Worm (Caenorhabditis elegans): ENCODE data around the gene ceh-30.

The ceh-30 gene

ce11 chrX:3061698-3062097 is 1.7 kb upstream of the ceh-30 start:
- TF ChIP-seq nhr-28 (tag; optimal IDR thresholded peaks at IDR 0.05) (no peak), nhr-2 (tag; optimal IDR thresholded peaks at IDR 0.05) (peak; percentile 75), zip-8 (tag; optimal IDR thresholded peaks at IDR 0.05) (peak; percentile 55), drap-1 (GFP tag; optimal IDR thresholded peaks at IDR 0.05) (no peak), elt-3 (tag; optimal IDR thresholded peaks at IDR 0.05) (no peak), snpc-4 (tag; optimal IDR thresholded peaks at IDR 0.05) (no peak)

DNA sequence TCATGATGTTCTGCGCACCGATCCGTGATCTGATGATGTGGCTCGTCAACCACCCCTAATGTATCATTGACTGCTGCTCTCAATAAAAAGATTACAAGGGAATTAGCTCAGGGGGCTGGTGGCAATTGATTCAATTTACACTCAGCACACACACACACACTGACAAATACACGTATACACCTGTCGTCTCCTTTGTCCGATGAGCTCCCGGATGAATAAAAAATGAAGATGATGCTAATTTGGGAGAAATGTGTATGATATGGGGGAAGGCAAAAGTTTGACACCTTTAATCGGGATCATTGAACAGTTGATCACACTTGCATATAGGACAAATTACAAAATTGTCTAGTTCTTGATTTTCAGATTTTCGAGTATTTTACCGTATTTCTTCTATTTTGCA is 3.7 kb downstream of the ceh-30 start:
- TF ChIP-seq unc-39 (tag; optimal IDR thresholded peaks at IDR 0.05) = no peak
- peak; percentile 48 for TF ChIP-seq ces-1 (GFP tag; optimal IDR thresholded peaks at IDR 0.05)

- TF ChIP-seq nhr-2 (tag; optimal IDR thresholded peaks at IDR 0.05) = no peak
- TF ChIP-seq mab-5 (tag; optimal IDR thresholded peaks at IDR 0.05) = no peak
- no peak for TF ChIP-seq nhr-76 (tag; optimal IDR thresholded peaks at IDR 0.05)
- TF ChIP-seq ham-2 (GFP tag; optimal IDR thresholded peaks at IDR 0.05) = no peak
- TF ChIP-seq cnd-1 (tag; optimal IDR thresholded peaks at IDR 0.05) = no peak
- no peak for TF ChIP-seq ceh-83 (GFP tag; optimal IDR thresholded peaks at IDR 0.05)
- TF ChIP-seq bed-3 (GFP tag; optimal IDR thresholded peaks at IDR 0.05) = no peak
- no peak for TF ChIP-seq unc-62 (GFP tag; optimal IDR thresholded peaks at IDR 0.05)
- TF ChIP-seq sem-2 (GFP tag; optimal IDR thresholded peaks at IDR 0.05) = no peak
- TF ChIP-seq pha-4 (tag; optimal IDR thresholded peaks at IDR 0.05) = no peak
- TF ChIP-seq nhr-28 (tag; optimal IDR thresholded peaks at IDR 0.05) = no peak
- TF ChIP-seq ces-1 (GFP tag; optimal IDR thresholded peaks at IDR 0.05) = no peak
- TF ChIP-seq nhr-237 (tag; optimal IDR thresholded peaks at IDR 0.05) = no peak
Observed at ce11 chrX:3070322-3070721, 6.9 kb downstream of the ceh-30 start, which contains the start of gene ceh-31. TSS of gene ceh-31 (minus strand) at chrX:3070422.

DNA sequence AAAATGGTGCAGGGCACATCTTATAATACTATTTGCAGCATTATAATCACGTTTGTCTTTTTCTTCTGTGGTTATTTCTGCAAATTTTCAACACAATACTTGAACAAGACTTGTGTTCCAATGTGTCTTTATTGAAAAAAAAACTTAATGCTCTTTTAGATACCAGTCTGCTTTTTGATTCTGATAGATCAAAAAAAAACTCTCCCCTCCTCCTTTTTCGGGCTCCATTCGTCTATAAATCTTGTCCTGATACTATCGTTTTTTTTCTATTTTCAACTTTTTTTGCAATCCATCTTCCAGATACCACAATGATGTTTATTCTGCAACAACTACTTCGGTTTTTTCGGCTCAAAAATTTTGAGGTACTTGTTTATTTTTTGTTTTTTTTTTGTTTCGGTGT is 17.5 kb downstream of the ceh-30 start, which contains the start of gene twk-16:
TSS of gene twk-16 (plus strand) at position 301 of the 400 bp plus-strand sequence.
- TF ChIP-seq sptf-1 (tag; optimal IDR thresholded peaks at IDR 0.05) = no peak
- TF ChIP-seq ceh-39 (tag; optimal IDR thresholded peaks at IDR 0.05) = no peak

DNA sequence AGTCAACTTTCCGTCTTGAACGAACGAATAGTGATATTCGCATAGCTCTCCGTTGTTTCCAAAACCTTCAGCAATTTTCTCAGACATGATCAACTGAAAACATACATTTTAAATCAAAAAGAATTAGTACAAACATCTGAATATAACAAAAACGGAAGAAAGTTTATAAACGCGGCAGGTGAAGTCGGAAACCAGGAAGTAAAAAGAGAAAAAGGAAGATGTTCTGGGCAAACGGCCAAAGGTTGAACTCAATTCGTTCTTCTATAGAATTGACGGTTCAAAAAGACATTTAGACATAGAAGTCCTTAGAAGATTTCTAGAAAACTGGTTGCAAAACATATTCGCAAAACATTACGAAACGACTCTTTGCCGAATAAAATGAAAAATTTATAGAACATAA is 23.9 kb downstream of the ceh-30 start, which contains the start of gene F52E4.5:
TSS of gene F52E4.5 (minus strand) at position 101 of the 400 bp plus-strand sequence.
- TF ChIP-seq lsy-2 (tag; optimal IDR thresholded peaks at IDR 0.05) (no peak), nhr-28 (tag; optimal IDR thresholded peaks at IDR 0.05) (no peak), cnd-1 (tag; optimal IDR thresholded peaks at IDR 0.05) (no peak), nhr-76 (tag; optimal IDR thresholded peaks at IDR 0.05) (no peak), ztf-11 (tag; optimal IDR thresholded peaks at IDR 0.05) (no peak), M03D4.4 (tag; optimal IDR thresholded peaks at IDR 0.05) (no peak), lin-13 (tag; optimal IDR thresholded peaks at IDR 0.05) (no peak), nhr-2 (tag; optimal IDR thresholded peaks at IDR 0.05) (no peak), mab-5 (tag; optimal IDR thresholded peaks at IDR 0.05) (no peak), flh-1 (GFP tag; optimal IDR thresholded peaks at IDR 0.05) (no peak), ces-1 (GFP tag; optimal IDR thresholded peaks at IDR 0.05) (no peak), unc-62 (GFP tag; optimal IDR thresholded peaks at IDR 0.05) (no peak), elt-3 (tag; optimal IDR thresholded peaks at IDR 0.05) (no peak), pha-4 (tag; optimal IDR thresholded peaks at IDR 0.05) (no peak)

ce11 chrX:3087647-3088046 is 24.3 kb downstream of the ceh-30 start:
- TF ChIP-seq hlh-1 (tag; optimal IDR thresholded peaks at IDR 0.05) (no peak), elt-3 (tag; optimal IDR thresholded peaks at IDR 0.05) (no peak), zip-8 (tag; optimal IDR thresholded peaks at IDR 0.05) (no peak), mls-2 (tag; optimal IDR thresholded peaks at IDR 0.05) (no peak), bed-3 (GFP tag; optimal IDR thresholded peaks at IDR 0.05) (no peak), drap-1 (GFP tag; optimal IDR thresholded peaks at IDR 0.05) (no peak), ces-1 (GFP tag; optimal IDR thresholded peaks at IDR 0.05) (no peak), elt-1 (tag; optimal IDR thresholded peaks at IDR 0.05; ENCODE audit: borderline replicate concordance, insufficient read depth) (no peak), mep-1 (tag; optimal IDR thresholded peaks at IDR 0.05) (no peak), M03D4.4 (tag; optimal IDR thresholded peaks at IDR 0.05) (no peak), nhr-28 (tag; optimal IDR thresholded peaks at IDR 0.05) (no peak), lsy-2 (tag; optimal IDR thresholded peaks at IDR 0.05) (no peak), nhr-12 (tag; optimal IDR thresholded peaks at IDR 0.05) (no peak), nhr-76 (tag; optimal IDR thresholded peaks at IDR 0.05) (no peak), ztf-11 (tag; optimal IDR thresholded peaks at IDR 0.05) (no peak), sptf-1 (tag; optimal IDR thresholded peaks at IDR 0.05) (no peak), flh-1 (GFP tag; optimal IDR thresholded peaks at IDR 0.05) (no peak), snpc-4 (tag; optimal IDR thresholded peaks at IDR 0.05) (no peak)

All from whole organism, mixed stage, embryonic.